Worm (Caenorhabditis elegans) whole organism, L3 larva: ENCODE measurements around the gene Y51H4A.935.

Experiments used
- fkh-10 ChIP-seq: sonication (generic microtip); optimal IDR thresholded peaks from 2 replicates; lab custom pipeline; 2017; ENCODE audit warnings: missing biosample characterization, missing genetic modification reagents, missing genetic modification characterization
- nhr-76 ChIP-seq: fragments of 150-350 bp; sonication (generic microtip); optimal IDR thresholded peaks from 5 replicates; lab custom pipeline; 2014; ENCODE audit warnings: missing biosample characterization, missing genetic modification characterization
- nhr-77 ChIP-seq: fragments of 150-350 bp; optimal IDR thresholded peaks from 2 replicates; lab custom pipeline; 2014; ENCODE audit warnings: missing biosample characterization, missing genetic modification characterization

- no peak for TF ChIP-seq nhr-76 (tag; lab: Kevin White, UChicago)
- no peak for TF ChIP-seq fkh-10 (GFP tag; lab: Kevin White, UChicago)
- no peak for TF ChIP-seq nhr-77 (tag; lab: Kevin White, UChicago)
These were observed 14.1 kb downstream of the Y51H4A.935 start for ce11 chrIV:16492937-16493336.
